Worm (Caenorhabditis elegans): ENCODE results near the gene H34I24.2.

ce11 chrIII:2871817-2872216 is 30.0 kb downstream of the H34I24.2 start:
- TF ChIP-seq nhr-21 (tag; optimal IDR thresholded peaks at IDR 0.05), result peak; percentile 85
- no peak for TF ChIP-seq unc-39 (tag; optimal IDR thresholded peaks at IDR 0.05)
- TF ChIP-seq nhr-237 (tag; optimal IDR thresholded peaks at IDR 0.05), result no peak
- TF ChIP-seq nhr-12 (tag; optimal IDR thresholded peaks at IDR 0.05), result no peak
- TF ChIP-seq mab-5 (tag; optimal IDR thresholded peaks at IDR 0.05), result peak; percentile 15
- TF ChIP-seq lin-13 (GFP tag; optimal IDR thresholded peaks at IDR 0.05), result peak; percentile 49
- TF ChIP-seq ZK546.5 (tag; optimal IDR thresholded peaks at IDR 0.05), result no peak
- TF ChIP-seq unc-55 (GFP tag; optimal IDR thresholded peaks at IDR 0.05), result no peak
- peak; percentile 87 for TF ChIP-seq blmp-1 (tag; optimal IDR thresholded peaks at IDR 0.05; ENCODE audit: insufficient read depth)
- no peak for TF ChIP-seq ama-1 (optimal IDR thresholded peaks at IDR 0.05)
- no peak for TF ChIP-seq snpc-4 (tag; optimal IDR thresholded peaks at IDR 0.05)
- no peak for TF ChIP-seq alr-1 (tag; optimal IDR thresholded peaks at IDR 0.05)
- TF ChIP-seq lin-39 (tag; optimal IDR thresholded peaks at IDR 0.05), result peak; percentile 51

All from whole organism, L2 larva.